Fruit fly (Drosophila melanogaster) whole organism, pupa: ENCODE results near the gene CG43331.

ENCODE experiments used
- Ets98B ChIP-seq: fragments of 200-800 bp; sonication (Bioruptor generic); IDR thresholded peaks from 2 replicates; pipeline ENCODE4 v1.3.6; 2022; ENCODE audit warnings: missing biosample characterization, missing genetic modification characterization
- gl ChIP-seq: fragments of 200-800 bp; sonication (Bioruptor generic); optimal IDR thresholded peaks from 2 replicates; lab custom pipeline; 2018; ENCODE audit warnings: missing biosample characterization, mild to moderate bottlenecking, missing genetic modification characterization

dm6 chr3L:22468562-22468961 is 35.1 kb downstream of the CG43331 start, which contains the start of gene CG11437:
- no peak for TF ChIP-seq gl (tag; lab: Kevin White, UChicago)
- TF ChIP-seq Ets98B (GFP tag; lab: Robert Waterston, UW) = no peak
